Fruit fly (Drosophila melanogaster): Measurements from ENCODE around the gene Cpr64Aa.

Cpr64Aa gene

dm6 chr3L:4227164-4227563, 18.2 kb upstream of the Cpr64Aa start, which contains the start of gene CG46460 (continued):
- no peak for TF ChIP-seq hbn (GFP tag; IDR thresholded peaks at IDR 0.05; ENCODE audit: partially characterized antibody)
- TF ChIP-seq sug (tag; optimal IDR thresholded peaks at IDR 0.05), result no peak
- TF ChIP-seq dmrt99B (tag; optimal IDR thresholded peaks at IDR 0.05), result no peak
- no peak for TF ChIP-seq D19B (GFP tag; optimal IDR thresholded peaks at IDR 0.05)
- no peak for TF ChIP-seq CG2120 (GFP tag; optimal IDR thresholded peaks at IDR 0.05)
- TF ChIP-seq ftz-f1 (GFP tag; optimal IDR thresholded peaks at IDR 0.05), result no peak
- TF ChIP-seq CG7786 (GFP tag; optimal IDR thresholded peaks at IDR 0.05), result no peak
- TF ChIP-seq Hand (GFP tag; optimal IDR thresholded peaks at IDR 0.05), result no peak
- no peak for TF ChIP-seq Hsf (GFP tag; optimal IDR thresholded peaks at IDR 0.05)
- TF ChIP-seq CG12391 (tag; optimal IDR thresholded peaks at IDR 0.05), result no peak
- TF ChIP-seq Awh (GFP tag; IDR thresholded peaks at IDR 0.05), result no peak
- no peak for TF ChIP-seq dati (GFP tag; IDR thresholded peaks at IDR 0.05)
- TF ChIP-seq gro (GFP tag; optimal IDR thresholded peaks at IDR 0.05), result no peak
- TF ChIP-seq Xrp1 (GFP tag; IDR thresholded peaks at IDR 0.05), result no peak
- no peak for TF ChIP-seq CG4617 (GFP tag; optimal IDR thresholded peaks at IDR 0.05; ENCODE audit: borderline replicate concordance)
- TF ChIP-seq ci (GFP tag; IDR thresholded peaks at IDR 0.05), result peak; percentile 64
- TF ChIP-seq CG7928 (GFP tag; optimal IDR thresholded peaks at IDR 0.05), result no peak
- no peak for TF ChIP-seq CG2116 (GFP tag; optimal IDR thresholded peaks at IDR 0.05)
- no peak for TF ChIP-seq CG10654 (GFP tag; optimal IDR thresholded peaks at IDR 0.05)
- 0 out of 2 replicates have a peak, but pooled peaks have one; percentile 12 for TF ChIP-seq Rfx (GFP tag; IDR thresholded peaks at IDR 0.05)
- no peak for TF ChIP-seq CG18619 (GFP tag; optimal IDR thresholded peaks at IDR 0.05)
- TF ChIP-seq CG6854 (GFP tag; optimal IDR thresholded peaks at IDR 0.05), result no peak
- TF ChIP-seq Dll (GFP tag; IDR thresholded peaks at IDR 0.05; ENCODE audit: partially characterized antibody), result 0 out of 4 replicates have a peak, but pooled peaks have one; percentile 22
- TF ChIP-seq ATbp (GFP tag; optimal IDR thresholded peaks at IDR 0.05), result no peak
- no peak for TF ChIP-seq BEAF-32 (GFP tag; optimal IDR thresholded peaks at IDR 0.05)
- TF ChIP-seq CG6791 (GFP tag; IDR thresholded peaks at IDR 0.05; ENCODE audit: partially characterized antibody), result peak; percentile 40; the same call in 2 of the 3 replicates
- no peak for TF ChIP-seq CG11093 (GFP tag; IDR thresholded peaks at IDR 0.05)
- peak; percentile 92 for TF ChIP-seq CG11695 (GFP tag; IDR thresholded peaks at IDR 0.05)
- no peak for TF ChIP-seq CG11085 (GFP tag; IDR thresholded peaks at IDR 0.05)
- TF ChIP-seq lola (GFP tag; optimal IDR thresholded peaks at IDR 0.05), result no peak
- no peak for TF ChIP-seq CG12744 (GFP tag; optimal IDR thresholded peaks at IDR 0.05)
- TF ChIP-seq CG11504 (tag; optimal IDR thresholded peaks at IDR 0.05), result no peak
- TF ChIP-seq Atf6 (GFP tag; IDR thresholded peaks at IDR 0.05), result no peak
- TF ChIP-seq CG6689 (GFP tag; IDR thresholded peaks at IDR 0.05), result no peak
- TF ChIP-seq Atf3 (GFP tag; optimal IDR thresholded peaks at IDR 0.05), result no peak
- TF ChIP-seq CG8290 (GFP tag; optimal IDR thresholded peaks at IDR 0.05), result peak; percentile 6
- peak in 1 of 2 experiments; percentile 12 for TF ChIP-seq CG8290 (tag; optimal IDR thresholded peaks at IDR 0.05)
- no peak for TF ChIP-seq Sin3A (optimal IDR thresholded peaks at IDR 0.05)
- TF ChIP-seq br (optimal IDR thresholded peaks at IDR 0.05), result no peak
- TF ChIP-seq klu (GFP tag; IDR thresholded peaks at IDR 0.05), result no peak
- no peak for TF ChIP-seq Sox102F (GFP tag; optimal IDR thresholded peaks at IDR 0.05)
- no peak for TF ChIP-seq Taf1 (GFP tag; IDR thresholded peaks at IDR 0.05)
- no peak for TF ChIP-seq ttk (GFP tag; IDR thresholded peaks at IDR 0.05)
- no peak for TF ChIP-seq CG1792 (GFP tag; optimal IDR thresholded peaks at IDR 0.05)
- no peak for TF ChIP-seq danr (GFP tag; IDR thresholded peaks at IDR 0.05)
- no peak for TF ChIP-seq slbo (GFP tag; IDR thresholded peaks at IDR 0.05)
- TF ChIP-seq Gsc (GFP tag; IDR thresholded peaks at IDR 0.05), result no peak
- TF ChIP-seq Nf-YB (GFP tag; optimal IDR thresholded peaks at IDR 0.05), result no peak
- no peak for TF ChIP-seq CG10274 (GFP tag; optimal IDR thresholded peaks at IDR 0.05)
- TF ChIP-seq Usf (GFP tag; optimal IDR thresholded peaks at IDR 0.05), result no peak
- no peak for TF ChIP-seq croc (GFP tag; conservative IDR thresholded peaks at IDR 0.05)
- TF ChIP-seq CG4707 (GFP tag; optimal IDR thresholded peaks at IDR 0.05), result peak; percentile 2
- TF ChIP-seq pita (GFP tag; optimal IDR thresholded peaks at IDR 0.05), result no peak

Data from whole organism, embryonic.